Fruit fly (Drosophila melanogaster) whole organism, prepupa: Measurements from ENCODE around the gene CG8892.

Source experiments
- Blimp-1 ChIP-seq: fragments of 200-800 bp; sonication (Bioruptor generic); optimal IDR thresholded peaks from 3 replicates; lab custom pipeline; 2017; ENCODE audit warnings: missing biosample characterization, missing genetic modification characterization, mild to moderate bottlenecking, moderate library complexity, missing genetic modification reagents
- CG11294 ChIP-seq: fragments of 200-800 bp; sonication (Bioruptor generic); IDR thresholded peaks from 2 replicates; pipeline ENCODE4 v1.3.6; 2022; ENCODE audit warnings: missing biosample characterization, missing genetic modification characterization
- CG11762 ChIP-seq: fragments of 200-800 bp; sonication (Bioruptor generic); optimal IDR thresholded peaks from 3 replicates; lab custom pipeline; 2016; ENCODE audit warnings: missing biosample characterization, missing genetic modification characterization; ENCODE audit not compliant: insufficient read depth
- CG11902 ChIP-seq: fragments of 200-800 bp; sonication (Bioruptor generic); optimal IDR thresholded peaks from 3 replicates; lab custom pipeline; 2016; ENCODE audit warnings: missing biosample characterization, missing genetic modification characterization
- CG15336 ChIP-seq: fragments of 200-800 bp; sonication (Bioruptor generic); IDR thresholded peaks from 2 replicates; pipeline ENCODE4 v1.3.6; 2022; ENCODE audit warnings: missing biosample characterization, missing genetic modification characterization
- CG16779 ChIP-seq: fragments of 200-800 bp; sonication (Bioruptor generic); optimal IDR thresholded peaks from 3 replicates; lab custom pipeline; 2017; ENCODE audit warnings: missing biosample characterization, mild to moderate bottlenecking, missing genetic modification characterization
- CG3032 ChIP-seq: fragments of 200-800 bp; optimal IDR thresholded peaks from 2 replicates; lab custom pipeline; 2019; ENCODE audit warnings: missing biosample characterization, mild to moderate bottlenecking, missing genetic modification characterization, moderate library complexity
- CG32006 ChIP-seq: fragments of 200-800 bp; sonication (Bioruptor generic); optimal IDR thresholded peaks from 3 replicates; lab custom pipeline; 2017; ENCODE audit warnings: missing biosample characterization, mild to moderate bottlenecking, missing genetic modification characterization
- CG34406 ChIP-seq: fragments of 200-800 bp; sonication (Bioruptor generic); optimal IDR thresholded peaks from 3 replicates; lab custom pipeline; 2016; ENCODE audit warnings: missing biosample characterization, missing genetic modification characterization
- CG4318 ChIP-seq: fragments of 200-800 bp; sonication (Bioruptor generic); optimal IDR thresholded peaks from 3 replicates; lab custom pipeline; 2017; ENCODE audit warnings: missing biosample characterization, mild to moderate bottlenecking, missing genetic modification characterization
- CG6163 ChIP-seq: fragments of 200-800 bp; sonication (Bioruptor generic); IDR thresholded peaks from 3 replicates; pipeline ENCODE4 v1.3.6; 2022; ENCODE audit warnings: missing biosample characterization, missing genetic modification characterization
- CG6276 ChIP-seq: fragments of 200-800 bp; sonication (Bioruptor generic); optimal IDR thresholded peaks from 2 replicates; lab custom pipeline; 2017; ENCODE audit warnings: missing biosample characterization, mild to moderate bottlenecking, missing genetic modification characterization
- CG6792 ChIP-seq: fragments of 200-800 bp; sonication (Bioruptor generic); optimal IDR thresholded peaks from 3 replicates; lab custom pipeline; 2016; ENCODE audit warnings: missing biosample characterization, missing genetic modification characterization
- CG6808 ChIP-seq: fragments of 200-800 bp; sonication (Bioruptor generic); optimal IDR thresholded peaks from 3 replicates; lab custom pipeline; 2017; ENCODE audit warnings: missing biosample characterization, missing genetic modification characterization, mild to moderate bottlenecking, moderate library complexity, missing genetic modification reagents
- CG6854 ChIP-seq: fragments of 200-800 bp; sonication (Bioruptor generic); optimal IDR thresholded peaks from 2 replicates; lab custom pipeline; 2017; ENCODE audit warnings: missing biosample characterization, mild to moderate bottlenecking, missing genetic modification characterization
- CG7368 ChIP-seq: fragments of 200-800 bp; sonication (Bioruptor generic); optimal IDR thresholded peaks from 3 replicates; lab custom pipeline; 2016; ENCODE audit warnings: missing biosample characterization, missing genetic modification characterization
- CG8319 ChIP-seq: fragments of 200-800 bp; sonication (Bioruptor generic); optimal IDR thresholded peaks from 3 replicates; lab custom pipeline; 2016; ENCODE audit warnings: missing biosample characterization, missing genetic modification characterization
- CG8632 ChIP-seq: fragments of 200-800 bp; sonication (Bioruptor generic); optimal IDR thresholded peaks from 3 replicates; lab custom pipeline; 2016; ENCODE audit warnings: missing biosample characterization, missing genetic modification characterization
- Eip75B ChIP-seq: fragments of 200-800 bp; sonication (Bioruptor generic); optimal IDR thresholded peaks from 3 replicates; lab custom pipeline; 2016; ENCODE audit warnings: missing biosample characterization, missing genetic modification characterization
- Eip93F ChIP-seq: fragments of 200-800 bp; sonication (Bioruptor generic); optimal IDR thresholded peaks from 2 replicates; lab custom pipeline; 2016; ENCODE audit warnings: missing biosample characterization, mild to moderate bottlenecking, missing genetic modification characterization
- Ets96B ChIP-seq: fragments of 200-800 bp; optimal IDR thresholded peaks from 2 replicates; lab custom pipeline; 2019; ENCODE audit warnings: missing biosample characterization, mild to moderate bottlenecking, missing genetic modification characterization, moderate library complexity
- Gug ChIP-seq: fragments of 200-800 bp; sonication (Bioruptor generic); IDR thresholded peaks from 2 replicates; pipeline ENCODE4 v1.3.6; 2022; ENCODE audit warnings: missing biosample characterization, missing genetic modification characterization
- Hr38 ChIP-seq: sonication (Bioruptor generic); optimal IDR thresholded peaks from 2 replicates; lab custom pipeline; 2016; ENCODE audit warnings: missing biosample characterization, missing genetic modification characterization
- Hr39 ChIP-seq: fragments of 200-800 bp; sonication (Bioruptor generic); optimal IDR thresholded peaks from 2 replicates; lab custom pipeline; 2016; ENCODE audit warnings: missing biosample characterization, missing genetic modification characterization
- Hr4 ChIP-seq: fragments of 200-800 bp; sonication (Bioruptor generic); optimal IDR thresholded peaks from 3 replicates; lab custom pipeline; 2016; ENCODE audit warnings: missing biosample characterization, missing genetic modification characterization
- OdsH ChIP-seq: fragments of 200-800 bp; sonication (Bioruptor generic); optimal IDR thresholded peaks from 3 replicates; lab custom pipeline; 2016; ENCODE audit warnings: missing biosample characterization, missing genetic modification characterization
- Smox ChIP-seq: fragments of 200-800 bp; sonication (Bioruptor generic); optimal IDR thresholded peaks from 3 replicates; lab custom pipeline; 2016; ENCODE audit warnings: missing biosample characterization, missing genetic modification characterization
- Sox102F ChIP-seq: fragments of 200-800 bp; sonication (Bioruptor generic); optimal IDR thresholded peaks from 2 replicates; lab custom pipeline; 2016; ENCODE audit warnings: missing biosample characterization, mild to moderate bottlenecking, missing genetic modification characterization
- Sox14 ChIP-seq: fragments of 200-800 bp; sonication (Bioruptor generic); optimal IDR thresholded peaks from 3 replicates; lab custom pipeline; 2016; ENCODE audit warnings: missing biosample characterization, missing genetic modification characterization
- Sox15 ChIP-seq: fragments of 200-800 bp; sonication (Bioruptor generic); optimal IDR thresholded peaks from 3 replicates; lab custom pipeline; 2016; ENCODE audit warnings: missing biosample characterization, missing genetic modification characterization
- achi ChIP-seq: fragments of 200-800 bp; sonication (Bioruptor generic); optimal IDR thresholded peaks from 3 replicates; lab custom pipeline; 2016; ENCODE audit warnings: missing biosample characterization, missing genetic modification characterization
- acj6 ChIP-seq: fragments of 200-800 bp; sonication (Bioruptor generic); optimal IDR thresholded peaks from 3 replicates; lab custom pipeline; 2016; ENCODE audit warnings: missing biosample characterization, missing genetic modification characterization
- cyc ChIP-seq: fragments of 200-800 bp; sonication (Bioruptor generic); optimal IDR thresholded peaks from 3 replicates; lab custom pipeline; 2016; ENCODE audit warnings: missing biosample characterization, missing genetic modification characterization
- dac ChIP-seq: fragments of 200-800 bp; sonication (Bioruptor generic); optimal IDR thresholded peaks from 2 replicates; lab custom pipeline; 2017; ENCODE audit warnings: missing biosample characterization, mild to moderate bottlenecking, missing genetic modification characterization
- dsx ChIP-seq: fragments of 200-800 bp; optimal IDR thresholded peaks from 3 replicates; lab custom pipeline; 2019; ENCODE audit warnings: missing biosample characterization, mild to moderate bottlenecking, missing genetic modification characterization, moderate library complexity; ENCODE audit not compliant: poor library complexity, severe bottlenecking
- eg ChIP-seq: fragments of 200-800 bp; sonication (Bioruptor generic); IDR thresholded peaks from 3 replicates; pipeline ENCODE4 v1.3.6; 2022; ENCODE audit warnings: missing biosample characterization, missing genetic modification characterization
- esn ChIP-seq: fragments of 200-800 bp; sonication (Bioruptor generic); optimal IDR thresholded peaks from 2 replicates; lab custom pipeline; 2016; ENCODE audit warnings: missing biosample characterization, mild to moderate bottlenecking, missing genetic modification characterization, moderate library complexity
- fd59A ChIP-seq: fragments of 200-800 bp; sonication (Bioruptor generic); optimal IDR thresholded peaks from 2 replicates; lab custom pipeline; 2017; ENCODE audit warnings: missing biosample characterization, mild to moderate bottlenecking, missing genetic modification characterization, missing genetic modification reagents
- fd85E ChIP-seq: fragments of 200-800 bp; sonication (Bioruptor generic); optimal IDR thresholded peaks from 3 replicates; lab custom pipeline; 2016; ENCODE audit warnings: missing biosample characterization, missing genetic modification characterization
- lz ChIP-seq: fragments of 200-800 bp; sonication (Bioruptor generic); optimal IDR thresholded peaks from 3 replicates; lab custom pipeline; 2016; ENCODE audit warnings: missing biosample characterization, missing genetic modification characterization
- pdm3 ChIP-seq: fragments of 200-800 bp; sonication (Bioruptor generic); optimal IDR thresholded peaks from 3 replicates; lab custom pipeline; 2016; ENCODE audit warnings: missing biosample characterization, missing genetic modification characterization
- salr ChIP-seq, 2 experiments: fragments of 200-800 bp; sonication (Bioruptor generic); optimal IDR thresholded peaks; 3 replicates each; lab custom pipeline; 2016 to 2018; ENCODE audit warnings: missing biosample characterization in 2 of 2, missing genetic modification characterization in 2 of 2, mild to moderate bottlenecking in 1 of 2
- spab ChIP-seq: fragments of 200-800 bp; sonication (Bioruptor generic); optimal IDR thresholded peaks from 2 replicates; lab custom pipeline; 2017; ENCODE audit warnings: missing biosample characterization, mild to moderate bottlenecking, missing genetic modification characterization, missing genetic modification reagents
- ss ChIP-seq, 2 experiments: fragments of 200-800 bp; sonication (Bioruptor generic); optimal IDR thresholded peaks; 2 replicates in 1 of 2; 3 replicates in 1 of 2; lab custom pipeline; 2017 to 2018; ENCODE audit warnings: mild to moderate bottlenecking in 2 of 2, missing biosample characterization in 2 of 2, missing genetic modification characterization in 2 of 2, moderate library complexity in 1 of 2
- topi ChIP-seq: fragments of 200-800 bp; sonication (Bioruptor generic); optimal IDR thresholded peaks from 3 replicates; lab custom pipeline; 2016; ENCODE audit warnings: missing biosample characterization, missing genetic modification characterization
- vri ChIP-seq: fragments of 200-800 bp; sonication (Bioruptor generic); optimal IDR thresholded peaks from 3 replicates; lab custom pipeline; 2016; ENCODE audit warnings: missing biosample characterization, mild to moderate bottlenecking, missing genetic modification characterization

The CG8892 gene

dm6 chr2L:5000287-5000871 lies 19.0 kb upstream of the CG8892 start (continued):
- TF ChIP-seq CG8319 (GFP tag; lab: Kevin White, UChicago) = peak; percentile 53
- peak; percentile 80 for TF ChIP-seq CG34406 (GFP tag; lab: Kevin White, UChicago)
- TF ChIP-seq CG7368 = peak; percentile 73
- TF ChIP-seq spab (GFP tag; lab: Kevin White, UChicago) = peak; percentile 84
- TF ChIP-seq Sox14 = peak; percentile 85
- peak; percentile 72 for TF ChIP-seq CG11762 (GFP tag; lab: Kevin White, UChicago)
- peak; percentile 91 for TF ChIP-seq CG6808
- peak; percentile 88 for TF ChIP-seq fd59A (GFP tag; lab: Kevin White, UChicago)

dm6 chr2L:4999389-5000032 lies 18.1 kb upstream of the CG8892 start:
- TF ChIP-seq Eip93F (GFP tag; lab: Kevin White, UChicago) (no peak), CG4318 (GFP tag; lab: Kevin White, UChicago) (peak; percentile 45), CG16779 (peak; percentile 56), acj6 (GFP tag; lab: Kevin White, UChicago) (peak; percentile 77), salr (GFP tag; optimal IDR thresholded peaks at IDR 0.05; lab: Kevin White, UChicago) (peak; percentile 54 to 64), CG11762 (GFP tag; lab: Kevin White, UChicago) (peak; percentile 52), dac (GFP tag; lab: Kevin White, UChicago) (peak; percentile 46), Gug (GFP tag; lab: Robert Waterston, UW) (peak; percentile 77), CG8319 (GFP tag; lab: Kevin White, UChicago) (peak; percentile 22), Sox102F (peak; percentile 59), achi (GFP tag; lab: Kevin White, UChicago) (peak; percentile 78), Hr4 (peak; percentile 87), Eip75B (GFP tag; lab: Kevin White, UChicago) (peak; percentile 68), CG7368 (peak; percentile 43), eg (GFP tag; lab: Robert Waterston, UW) (peak; percentile 91), CG3032 (peak; percentile 59), CG34406 (GFP tag; lab: Kevin White, UChicago) (peak; percentile 47), pdm3 (GFP tag; lab: Kevin White, UChicago) (peak; percentile 76), CG32006 (GFP tag; lab: Kevin White, UChicago) (peak; percentile 78), CG6276 (GFP tag; lab: Kevin White, UChicago) (peak; percentile 73), lz (GFP tag; lab: Kevin White, UChicago) (peak; percentile 62), CG6808 (peak; percentile 45), topi (GFP tag; lab: Kevin White, UChicago) (peak; percentile 73), spab (GFP tag; lab: Kevin White, UChicago) (peak; percentile 64), OdsH (GFP tag; lab: Kevin White, UChicago) (peak; percentile 78), Blimp-1 (GFP tag; lab: Kevin White, UChicago) (no peak), CG6854 (no peak), Sox15 (GFP tag; lab: Kevin White, UChicago) (peak; percentile 54), CG6792 (GFP tag; lab: Kevin White, UChicago) (peak; percentile 34), cyc (GFP tag; lab: Kevin White, UChicago) (peak; percentile 68), CG15336 (GFP tag; lab: Robert Waterston, UW) (peak; percentile 76; the same call in 1 of the 2 replicates), esn (peak; percentile 61), fd85E (GFP tag; lab: Kevin White, UChicago) (no peak), fd59A (GFP tag; lab: Kevin White, UChicago) (peak; percentile 57), CG8632 (GFP tag; lab: Kevin White, UChicago) (peak; percentile 63), Smox (GFP tag; lab: Kevin White, UChicago) (peak; percentile 57), Hr38 (GFP tag; lab: Kevin White, UChicago) (no peak), ss (GFP tag; optimal IDR thresholded peaks at IDR 0.05; lab: Kevin White, UChicago) (peak in 1 of 2 experiments; percentile 7), CG11902 (GFP tag; lab: Kevin White, UChicago) (peak; percentile 38), Sox14 (peak; percentile 71), Hr39 (GFP tag; lab: Kevin White, UChicago) (peak; percentile 75), CG11294 (peak; percentile 84), vri (GFP tag; lab: Kevin White, UChicago) (peak; percentile 87), dsx (GFP tag; lab: Kevin White, UChicago) (no peak), CG6163 (peak; percentile 91), Ets96B (tag; lab: Kevin White, UChicago) (peak; percentile 68)
